Fruit fly (Drosophila melanogaster) whole organism: Measurements from ENCODE around the gene bor.

Source experiments
- CG8478 ChIP-seq: fragments of >200 bp; optimal IDR thresholded peaks from 2 replicates; lab custom pipeline; 2018; ENCODE audit warnings: inconsistent platforms
- Dll ChIP-seq: fragments of >200 bp; optimal IDR thresholded peaks from 2 replicates; lab custom pipeline; 2017
- EcR ChIP-seq, 2 experiments: fragments of >200 bp; optimal IDR thresholded peaks; 2 replicates each; lab custom pipeline; 2017; ENCODE audit warnings: missing biosample characterization in 2 of 2, missing genetic modification characterization in 2 of 2, missing genetic modification reagents in 2 of 2
- pan ChIP-seq: fragments of >200 bp; optimal IDR thresholded peaks from 2 replicates; lab custom pipeline; 2017
- psq ChIP-seq: fragments of >200 bp; optimal IDR thresholded peaks from 2 replicates; lab custom pipeline; 2017
- usp ChIP-seq: fragments of >200 bp; optimal IDR thresholded peaks from 2 replicates; lab custom pipeline; 2017; ENCODE audit warnings: missing biosample characterization, missing genetic modification characterization, mixed read lengths

DNA sequence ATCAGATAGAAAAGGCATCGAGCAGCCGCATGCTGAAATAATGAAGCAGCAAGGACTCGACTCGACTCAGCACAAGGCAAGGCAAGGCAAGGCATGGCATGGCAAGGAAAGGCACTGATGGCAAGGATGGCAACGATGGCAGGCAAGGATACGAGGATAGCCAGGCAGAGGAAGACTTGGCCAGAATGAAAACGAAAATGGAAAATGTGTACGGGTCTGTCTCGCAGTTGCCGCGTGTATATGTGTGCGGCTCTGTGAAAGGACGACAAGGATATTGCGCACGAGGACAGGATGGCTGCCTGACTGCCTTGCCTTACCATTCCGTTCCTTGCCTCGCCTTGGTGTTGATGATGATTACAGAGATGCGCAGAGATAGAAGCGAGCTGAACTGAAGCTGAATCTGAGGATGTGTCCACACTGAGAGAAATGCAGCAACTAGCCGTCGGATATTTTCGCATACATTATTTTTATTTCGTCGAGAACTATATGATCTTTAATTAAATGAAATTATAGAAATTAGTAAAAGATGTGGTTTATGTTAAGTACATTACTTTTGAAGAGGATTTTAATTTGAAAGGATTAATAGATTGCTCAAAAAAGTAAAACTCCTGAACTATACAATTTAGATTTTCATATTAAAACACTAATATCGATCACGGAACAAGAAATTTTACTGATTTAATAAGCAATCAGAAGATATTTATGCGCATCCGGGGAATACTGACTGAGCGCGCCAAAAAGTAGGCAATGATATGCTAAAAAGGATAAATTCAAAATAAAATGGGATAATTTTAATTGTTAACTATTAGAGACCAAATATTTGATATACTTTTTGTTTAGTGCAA, 49.2 kb downstream of the bor start:
- TF ChIP-seq CG8478 (lab: Kevin White, UChicago) (no peak), usp (GFP tag; lab: Kevin White, UChicago) (no peak), pan (lab: Kevin White, UChicago) (no peak), Dll (no peak), EcR (GFP tag; optimal IDR thresholded peaks at IDR 0.05; lab: Kevin White, UChicago) (no peak), psq (no peak)
